Fruit fly (Drosophila melanogaster): ENCODE data around the gene Mur2B.

DNA sequence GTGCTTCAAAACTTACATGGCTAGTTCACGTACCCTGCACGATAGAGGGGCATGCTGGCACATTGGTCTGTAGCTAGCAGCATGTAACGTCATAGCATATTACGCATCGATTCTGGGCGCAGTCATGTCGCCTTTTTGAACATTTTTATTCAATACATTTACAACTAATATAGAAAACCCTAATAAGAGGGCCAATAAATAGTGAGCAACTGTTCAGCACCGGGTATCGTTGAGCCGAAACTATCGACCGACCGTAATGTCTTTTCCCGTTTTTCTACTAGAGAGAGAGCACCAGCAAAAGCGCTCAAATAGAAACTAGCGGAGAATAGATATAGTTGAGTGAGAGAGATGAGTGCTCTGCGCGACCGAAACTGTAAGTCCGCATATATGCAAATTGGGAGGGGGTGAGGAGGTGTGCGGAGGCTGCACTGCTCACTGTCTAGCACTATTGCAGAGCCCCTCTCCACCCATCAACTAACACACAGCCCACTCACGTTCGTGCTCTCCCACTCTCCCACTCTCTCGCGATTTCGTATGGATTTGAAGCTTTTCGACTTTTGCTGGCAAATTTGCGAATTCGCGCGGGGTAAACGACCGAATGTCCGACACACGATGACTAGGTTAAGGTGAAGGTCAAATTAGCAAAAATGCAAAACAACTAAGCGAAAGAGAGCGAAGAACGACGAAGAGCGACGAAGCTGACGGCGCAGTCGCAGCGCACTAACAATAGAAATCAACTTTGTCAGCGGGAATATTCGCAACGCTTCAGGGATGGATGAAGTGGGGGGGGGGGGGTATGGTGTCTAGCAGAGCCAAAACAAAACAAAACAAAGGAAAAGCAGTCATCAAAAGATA is 49.6 kb downstream of the Mur2B start:
- no peak for TF ChIP-seq CTCF (optimal IDR thresholded peaks at IDR 0.05)
- no peak for TF ChIP-seq CG8478 (optimal IDR thresholded peaks at IDR 0.05)
